Worm (Caenorhabditis elegans): Measurements from ENCODE around the gene Y40H4A.2.
A peak's percentile ranks its signal among the peaks of the same experiment; 100 is the strongest.

DNA sequence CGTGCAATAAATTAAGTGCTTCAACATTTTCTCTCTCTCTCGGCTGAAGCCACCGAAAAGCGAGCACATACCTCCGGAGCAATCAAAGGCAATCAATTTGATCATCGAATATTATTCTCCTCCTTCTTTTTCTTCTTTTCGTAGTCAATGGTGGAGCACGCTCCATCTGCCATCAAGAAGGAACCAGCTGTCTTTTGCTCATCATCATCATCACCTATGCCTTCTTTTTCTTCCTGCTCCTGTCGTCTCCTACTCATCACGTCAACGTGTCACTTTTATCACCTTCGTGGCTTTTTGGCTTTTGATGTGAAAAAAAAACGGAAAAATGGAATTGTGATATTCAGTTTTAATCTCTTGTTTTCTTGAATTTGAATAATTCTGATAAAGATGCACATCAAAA lies 40.4 kb upstream of the Y40H4A.2 start:
- TF ChIP-seq unc-62 (GFP tag; optimal IDR thresholded peaks at IDR 0.05) (peak; percentile 95), flh-1 (GFP tag; optimal IDR thresholded peaks at IDR 0.05) (no peak), snpc-4 (tag; optimal IDR thresholded peaks at IDR 0.05) (no peak), ceh-39 (tag; optimal IDR thresholded peaks at IDR 0.05) (no peak), unc-39 (tag; optimal IDR thresholded peaks at IDR 0.05) (no peak), elt-3 (tag; optimal IDR thresholded peaks at IDR 0.05) (no peak), mab-5 (tag; optimal IDR thresholded peaks at IDR 0.05) (no peak), lsy-2 (tag; optimal IDR thresholded peaks at IDR 0.05) (no peak)

Data from whole organism, mixed stage, embryonic.